Worm (Caenorhabditis elegans) whole organism, mixed stage, embryonic: Measurements from ENCODE around the gene C30G7.4.

ENCODE experiments used
- M03D4.4 ChIP-seq: sonication (generic microtip); optimal IDR thresholded peaks from 2 replicates; lab custom pipeline; 2017; ENCODE audit warnings: mild to moderate bottlenecking, missing genetic modification characterization, missing compliant biosample characterization
- bed-3 ChIP-seq: fragments of 200-800 bp; sonication (Bioruptor generic); optimal IDR thresholded peaks from 3 replicates; lab custom pipeline; 2018; ENCODE audit warnings: mild to moderate bottlenecking, missing genetic modification characterization, moderate library complexity, missing compliant biosample characterization
- blmp-1 ChIP-seq: fragments of 150-350 bp; optimal IDR thresholded peaks from 2 replicates; lab custom pipeline; 2014; ENCODE audit warnings: missing biosample characterization, missing genetic modification characterization
- ceh-39 ChIP-seq: fragments of 150-350 bp; optimal IDR thresholded peaks from 2 replicates; lab custom pipeline; 2014; ENCODE audit warnings: missing biosample characterization, missing genetic modification characterization
- ceh-43 ChIP-seq: fragments of 200-800 bp; sonication (Bioruptor generic); optimal IDR thresholded peaks from 2 replicates; lab custom pipeline; 2018; ENCODE audit warnings: mild to moderate bottlenecking, missing genetic modification characterization, moderate library complexity, missing compliant biosample characterization
- ceh-83 ChIP-seq: fragments of 200-800 bp; sonication (Bioruptor generic); optimal IDR thresholded peaks from 2 replicates; lab custom pipeline; 2018; ENCODE audit warnings: mild to moderate bottlenecking, missing genetic modification characterization, missing compliant biosample characterization
- ces-1 ChIP-seq: fragments of 150-350 bp; optimal IDR thresholded peaks from 2 replicates; lab custom pipeline; 2014; ENCODE audit warnings: missing biosample characterization, missing genetic modification reagents, missing genetic modification characterization
- cnd-1 ChIP-seq: fragments of 200-800 bp; sonication (Bioruptor generic); optimal IDR thresholded peaks from 2 replicates; lab custom pipeline; 2018; ENCODE audit warnings: mild to moderate bottlenecking, missing genetic modification characterization, missing compliant biosample characterization
- drap-1 ChIP-seq: fragments of 200-800 bp; sonication (Bioruptor generic); optimal IDR thresholded peaks from 3 replicates; lab custom pipeline; 2018; ENCODE audit warnings: mild to moderate bottlenecking, missing genetic modification characterization, missing compliant biosample characterization
- elt-1 ChIP-seq: sonication (generic microtip); optimal IDR thresholded peaks from 2 replicates; lab custom pipeline; 2017; ENCODE audit warnings: missing genetic modification characterization, mild to moderate bottlenecking, missing compliant biosample characterization, antibody characterized with exemption, moderate library complexity, borderline replicate concordance; ENCODE audit not compliant: insufficient read depth
- elt-3 ChIP-seq: fragments of 150-350 bp; optimal IDR thresholded peaks from 2 replicates; lab custom pipeline; 2014; ENCODE audit warnings: missing biosample characterization, missing genetic modification characterization
- flh-1 ChIP-seq: fragments of 200-800 bp; sonication (Bioruptor generic); optimal IDR thresholded peaks from 2 replicates; lab custom pipeline; 2018; ENCODE audit warnings: mild to moderate bottlenecking, missing genetic modification characterization, moderate library complexity, missing compliant biosample characterization
- ham-2 ChIP-seq: fragments of 200-800 bp; sonication (Bioruptor generic); optimal IDR thresholded peaks from 2 replicates; lab custom pipeline; 2018; ENCODE audit warnings: mild to moderate bottlenecking, missing genetic modification characterization, missing compliant biosample characterization
- hlh-1 ChIP-seq: fragments of 150-350 bp; optimal IDR thresholded peaks from 2 replicates; lab custom pipeline; 2014; ENCODE audit warnings: missing biosample characterization, missing genetic modification reagents, missing genetic modification characterization
- lin-32 ChIP-seq: fragments of 200-800 bp; sonication (Bioruptor generic); optimal IDR thresholded peaks from 2 replicates; lab custom pipeline; 2018; ENCODE audit warnings: mild to moderate bottlenecking, missing genetic modification characterization, missing compliant biosample characterization
- lsy-2 ChIP-seq: fragments of 150-350 bp; optimal IDR thresholded peaks from 2 replicates; lab custom pipeline; 2014; ENCODE audit warnings: missing biosample characterization, missing genetic modification characterization
- mab-5 ChIP-seq: fragments of 150-350 bp; optimal IDR thresholded peaks from 2 replicates; lab custom pipeline; 2014; ENCODE audit warnings: missing biosample characterization, missing genetic modification characterization
- mls-2 ChIP-seq: sonication (generic microtip); optimal IDR thresholded peaks from 2 replicates; lab custom pipeline; 2016; ENCODE audit warnings: mild to moderate bottlenecking, missing genetic modification characterization, moderate library complexity, missing compliant biosample characterization
- nhr-12 ChIP-seq: fragments of 150-350 bp; optimal IDR thresholded peaks from 2 replicates; lab custom pipeline; 2014; ENCODE audit warnings: missing biosample characterization, missing genetic modification characterization
- nhr-2 ChIP-seq: fragments of 150-350 bp; optimal IDR thresholded peaks from 2 replicates; lab custom pipeline; 2014; ENCODE audit warnings: missing biosample characterization, missing genetic modification characterization
- nhr-237 ChIP-seq: fragments of 150-350 bp; optimal IDR thresholded peaks from 2 replicates; lab custom pipeline; 2014; ENCODE audit warnings: missing biosample characterization, missing genetic modification characterization
- nhr-28 ChIP-seq: fragments of 150-350 bp; optimal IDR thresholded peaks from 2 replicates; lab custom pipeline; 2014; ENCODE audit warnings: missing biosample characterization, missing genetic modification characterization
- nhr-76 ChIP-seq: sonication (generic microtip); optimal IDR thresholded peaks from 2 replicates; lab custom pipeline; 2017; ENCODE audit warnings: missing biosample characterization, missing genetic modification characterization
- pha-4 ChIP-seq: fragments of 150-350 bp; optimal IDR thresholded peaks from 2 replicates; lab custom pipeline; 2018; ENCODE audit warnings: missing biosample characterization, missing genetic modification reagents, missing genetic modification characterization
- sem-2 ChIP-seq: fragments of 200-800 bp; sonication (Bioruptor generic); optimal IDR thresholded peaks from 2 replicates; lab custom pipeline; 2018; ENCODE audit warnings: mild to moderate bottlenecking, missing genetic modification characterization, missing compliant biosample characterization
- snpc-4 ChIP-seq: fragments of 150-350 bp; optimal IDR thresholded peaks from 2 replicates; lab custom pipeline; 2014; ENCODE audit warnings: missing biosample characterization, missing genetic modification characterization
- sptf-1 ChIP-seq: sonication (generic microtip); optimal IDR thresholded peaks from 2 replicates; lab custom pipeline; 2017; ENCODE audit warnings: mild to moderate bottlenecking, missing genetic modification characterization, moderate library complexity, missing compliant biosample characterization
- tbx-8 ChIP-seq: fragments of 200-800 bp; sonication (Bioruptor generic); optimal IDR thresholded peaks from 2 replicates; lab custom pipeline; 2018; ENCODE audit warnings: mild to moderate bottlenecking, missing genetic modification characterization, moderate library complexity, missing compliant biosample characterization
- unc-120 ChIP-seq: sonication (generic microtip); optimal IDR thresholded peaks from 2 replicates; lab custom pipeline; 2017; ENCODE audit warnings: missing genetic modification characterization, missing compliant biosample characterization; ENCODE audit not compliant: poor library complexity, severe bottlenecking
- unc-39 ChIP-seq: fragments of 150-350 bp; optimal IDR thresholded peaks from 2 replicates; lab custom pipeline; 2014; ENCODE audit warnings: missing biosample characterization, missing genetic modification characterization
- unc-62 ChIP-seq: fragments of 150-350 bp; optimal IDR thresholded peaks from 2 replicates; lab custom pipeline; 2014; ENCODE audit warnings: missing biosample characterization, missing genetic modification reagents, missing genetic modification characterization
- zip-8 ChIP-seq: fragments of 150-350 bp; optimal IDR thresholded peaks from 2 replicates; lab custom pipeline; 2014; ENCODE audit warnings: missing biosample characterization, missing genetic modification characterization
- ztf-11 ChIP-seq: fragments of 150-350 bp; optimal IDR thresholded peaks from 2 replicates; lab custom pipeline; 2014; ENCODE audit warnings: missing biosample characterization, missing genetic modification characterization

The C30G7.4 gene

DNA sequence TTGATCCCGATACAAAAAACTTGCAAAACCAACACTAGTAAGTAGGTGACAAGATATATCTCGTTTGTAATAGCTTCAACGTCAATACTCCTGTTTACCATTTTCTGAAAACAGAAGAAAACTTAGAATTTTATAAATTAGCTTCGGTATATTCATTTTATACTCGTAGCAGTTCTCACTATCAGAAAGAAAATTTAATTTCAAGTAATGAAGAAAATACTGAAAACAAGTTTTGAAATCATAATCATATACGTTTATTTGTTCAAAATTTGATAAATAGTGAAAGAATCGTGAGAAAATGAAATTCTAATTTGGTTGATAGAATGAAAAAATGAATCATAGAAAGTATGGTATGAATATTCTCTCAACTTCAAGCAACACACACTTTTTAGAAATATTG, 7.7 kb upstream of the C30G7.4 start, which contains the start of gene C30G7.5:
TSS of gene C30G7.5 (minus strand) at position 101 of the 400 bp plus-strand sequence.
- TF ChIP-seq nhr-237 (tag; lab: Kevin White, UChicago): no peak
- TF ChIP-seq lsy-2 (tag; lab: Kevin White, UChicago): no peak
- no peak for TF ChIP-seq ceh-83
- no peak for TF ChIP-seq unc-120 (tag; lab: Kevin White, UChicago)
- TF ChIP-seq unc-39 (tag; lab: Kevin White, UChicago): no peak
- no peak for TF ChIP-seq sem-2 (GFP tag; lab: Kevin White, UChicago)
- no peak for TF ChIP-seq bed-3 (GFP tag; lab: Kevin White, UChicago)
- no peak for TF ChIP-seq zip-8
- TF ChIP-seq mab-5 (tag; lab: Kevin White, UChicago): no peak
- no peak for TF ChIP-seq mls-2 (tag; lab: Kevin White, UChicago)
- no peak for TF ChIP-seq nhr-12
- TF ChIP-seq snpc-4 (tag; lab: Kevin White, UChicago): no peak
- no peak for TF ChIP-seq nhr-76
- TF ChIP-seq tbx-8 (GFP tag; lab: Kevin White, UChicago): no peak
- no peak for TF ChIP-seq drap-1 (GFP tag; lab: Kevin White, UChicago)
- no peak for TF ChIP-seq cnd-1 (tag; lab: Kevin White, UChicago)
- TF ChIP-seq ces-1 (GFP tag; lab: Kevin White, UChicago): no peak

ce11 chrV:14949477-14949876, 2.6 kb upstream of the C30G7.4 start, which contains the start of gene hil-1:
Gene hil-1 (plus strand): TSS chrV:14949777.
- TF ChIP-seq ceh-43 (no peak), sem-2 (GFP tag; lab: Kevin White, UChicago) (no peak), nhr-2 (no peak), unc-39 (tag; lab: Kevin White, UChicago) (no peak), elt-1 (no peak), unc-62 (no peak), ceh-83 (no peak), ztf-11 (tag; lab: Kevin White, UChicago) (no peak), ceh-39 (tag; lab: Kevin White, UChicago) (no peak), M03D4.4 (no peak), mls-2 (tag; lab: Kevin White, UChicago) (no peak), nhr-28 (tag; lab: Kevin White, UChicago) (no peak), mab-5 (tag; lab: Kevin White, UChicago) (no peak), pha-4 (tag; lab: Kevin White, UChicago) (no peak), drap-1 (GFP tag; lab: Kevin White, UChicago) (no peak), hlh-1 (no peak), tbx-8 (GFP tag; lab: Kevin White, UChicago) (no peak), ces-1 (GFP tag; lab: Kevin White, UChicago) (no peak), elt-3 (tag; lab: Kevin White, UChicago) (no peak), nhr-12 (no peak)

- TF ChIP-seq mls-2 (tag; lab: Kevin White, UChicago) (no peak), flh-1 (GFP tag; lab: Kevin White, UChicago) (no peak), cnd-1 (tag; lab: Kevin White, UChicago) (no peak), hlh-1 (no peak), lsy-2 (tag; lab: Kevin White, UChicago) (no peak), lin-32 (GFP tag; lab: Kevin White, UChicago) (no peak), unc-39 (tag; lab: Kevin White, UChicago) (no peak), nhr-76 (no peak), snpc-4 (tag; lab: Kevin White, UChicago) (no peak)
Observed at ce11 chrV:14948566-14948965, 1.6 kb upstream of the C30G7.4 start.

- TF ChIP-seq sem-2 (GFP tag; lab: Kevin White, UChicago): no peak
- no peak for TF ChIP-seq pha-4 (tag; lab: Kevin White, UChicago)
- no peak for TF ChIP-seq snpc-4 (tag; lab: Kevin White, UChicago)
- TF ChIP-seq ham-2 (GFP tag; lab: Kevin White, UChicago): no peak
- no peak for TF ChIP-seq lsy-2 (tag; lab: Kevin White, UChicago)
- no peak for TF ChIP-seq nhr-237 (tag; lab: Kevin White, UChicago)
- no peak for TF ChIP-seq elt-1
- no peak for TF ChIP-seq ztf-11 (tag; lab: Kevin White, UChicago)
- TF ChIP-seq mab-5 (tag; lab: Kevin White, UChicago): no peak
- no peak for TF ChIP-seq nhr-28 (tag; lab: Kevin White, UChicago)
- TF ChIP-seq nhr-2: no peak
- no peak for TF ChIP-seq nhr-76
- TF ChIP-seq sptf-1 (tag; lab: Kevin White, UChicago): no peak
- TF ChIP-seq unc-39 (tag; lab: Kevin White, UChicago): no peak
- no peak for TF ChIP-seq ces-1 (GFP tag; lab: Kevin White, UChicago)
- no peak for TF ChIP-seq unc-120 (tag; lab: Kevin White, UChicago)
- no peak for TF ChIP-seq flh-1 (GFP tag; lab: Kevin White, UChicago)
- TF ChIP-seq cnd-1 (tag; lab: Kevin White, UChicago): no peak
- TF ChIP-seq blmp-1 (tag; lab: Kevin White, UChicago): no peak
Observed at ce11 chrV:14945697-14946096, 1.2 kb downstream of the C30G7.4 start, which contains the start of gene C30G7.3. Gene C30G7.3 (minus strand): TSS chrV:14945704.
